Fruit fly (Drosophila melanogaster): ENCODE data around the gene CG13077.

CG13077 gene

dm6 chr2L:19537779-19538456 lies 27.7 kb upstream of the CG13077 start, which contains the start of gene CG13082 (continued):
- TF ChIP-seq dac (GFP tag; optimal IDR thresholded peaks at IDR 0.05): peak; percentile 81
- TF ChIP-seq CG6854 (GFP tag; optimal IDR thresholded peaks at IDR 0.05): peak; percentile 90
- TF ChIP-seq topi (GFP tag; optimal IDR thresholded peaks at IDR 0.05): peak; percentile 96
- peak; percentile 87 for TF ChIP-seq CG10631 (GFP tag; optimal IDR thresholded peaks at IDR 0.05)
- TF ChIP-seq CG8632 (GFP tag; optimal IDR thresholded peaks at IDR 0.05): peak; percentile 87
- peak; percentile 96 for TF ChIP-seq CG31627 (GFP tag; optimal IDR thresholded peaks at IDR 0.05)
- TF ChIP-seq salr (GFP tag; optimal IDR thresholded peaks at IDR 0.05): peak; percentile 24 to 89
- TF ChIP-seq lz (GFP tag; optimal IDR thresholded peaks at IDR 0.05): peak; percentile 96
- TF ChIP-seq OdsH (GFP tag; optimal IDR thresholded peaks at IDR 0.05): peak; percentile 89
- peak; percentile 96 for TF ChIP-seq Hr39 (GFP tag; optimal IDR thresholded peaks at IDR 0.05)
- TF ChIP-seq CG11902 (GFP tag; optimal IDR thresholded peaks at IDR 0.05): peak; percentile 81
- peak; percentile 66 for TF ChIP-seq CG16779 (tag; optimal IDR thresholded peaks at IDR 0.05)
- TF ChIP-seq CG10669 (GFP tag; optimal IDR thresholded peaks at IDR 0.05): peak; percentile 74
- peak; percentile 87 for TF ChIP-seq CG4318 (GFP tag; optimal IDR thresholded peaks at IDR 0.05)
- TF ChIP-seq CG3032 (tag; optimal IDR thresholded peaks at IDR 0.05): peak; percentile 76
- TF ChIP-seq CG7368 (GFP tag; optimal IDR thresholded peaks at IDR 0.05): peak; percentile 67
- peak; percentile 73 for TF ChIP-seq Gug (GFP tag; IDR thresholded peaks at IDR 0.05)
- TF ChIP-seq fkh (GFP tag; optimal IDR thresholded peaks at IDR 0.05): no peak
- peak; percentile 88 for TF ChIP-seq Lpt (GFP tag; optimal IDR thresholded peaks at IDR 0.05)
- TF ChIP-seq Met (GFP tag; optimal IDR thresholded peaks at IDR 0.05): peak; percentile 97
- TF ChIP-seq Eip78C (GFP tag): peak; percentile 96
- peak; percentile 67 for TF ChIP-seq fd59A (GFP tag; optimal IDR thresholded peaks at IDR 0.05)
- peak; percentile 9 for TF ChIP-seq CG9139 (GFP tag; optimal IDR thresholded peaks at IDR 0.05)
- peak; percentile 83 for TF ChIP-seq net (GFP tag; optimal IDR thresholded peaks at IDR 0.05)
- TF ChIP-seq pdm3 (GFP tag; optimal IDR thresholded peaks at IDR 0.05): peak; percentile 88

dm6 chr2L:19540307-19540706 lies 25.4 kb upstream of the CG13077 start, which contains the start of gene CG13081:
Gene CG13081 (plus strand): TSS chr2L:19540607.
- no peak for TF ChIP-seq Hr38 (GFP tag; optimal IDR thresholded peaks at IDR 0.05)
- no peak for TF ChIP-seq spab (GFP tag; optimal IDR thresholded peaks at IDR 0.05)
- no peak for TF ChIP-seq CG10669 (GFP tag; optimal IDR thresholded peaks at IDR 0.05)
- TF ChIP-seq acj6 (GFP tag; optimal IDR thresholded peaks at IDR 0.05): no peak
- no peak for TF ChIP-seq CG3919 (GFP tag; optimal IDR thresholded peaks at IDR 0.05)

- peak; percentile 37 for TF ChIP-seq Eip78C (GFP tag)
- peak; percentile 4 for TF ChIP-seq esn (GFP tag; optimal IDR thresholded peaks at IDR 0.05)
- peak; percentile 57 for TF ChIP-seq svp (GFP tag)
- TF ChIP-seq CG11762 (GFP tag; optimal IDR thresholded peaks at IDR 0.05; ENCODE audit: insufficient read depth): no peak
- no peak for TF ChIP-seq ss (GFP tag; optimal IDR thresholded peaks at IDR 0.05)
- no peak for TF ChIP-seq CG4318 (GFP tag; optimal IDR thresholded peaks at IDR 0.05)
- peak; percentile 34 for TF ChIP-seq dsx (GFP tag; optimal IDR thresholded peaks at IDR 0.05; ENCODE audit: poor library complexity, severe bottlenecking)
Observed at dm6 chr2L:19542268-19542773, 23.3 kb upstream of the CG13077 start.

- no peak for TF ChIP-seq Ets21C (GFP tag; optimal IDR thresholded peaks at IDR 0.05)
- TF ChIP-seq CG6276 (GFP tag; optimal IDR thresholded peaks at IDR 0.05): peak; percentile 19
- TF ChIP-seq CG4318 (GFP tag; optimal IDR thresholded peaks at IDR 0.05): no peak
- TF ChIP-seq CG10669 (GFP tag; optimal IDR thresholded peaks at IDR 0.05): no peak
- TF ChIP-seq CG3919 (GFP tag; optimal IDR thresholded peaks at IDR 0.05): no peak
- TF ChIP-seq Hr4 (GFP tag; optimal IDR thresholded peaks at IDR 0.05): peak; percentile 8
- TF ChIP-seq Hr38 (GFP tag; optimal IDR thresholded peaks at IDR 0.05): no peak
- no peak for TF ChIP-seq net (GFP tag; optimal IDR thresholded peaks at IDR 0.05)
- no peak for TF ChIP-seq fkh (GFP tag; optimal IDR thresholded peaks at IDR 0.05)
- no peak for TF ChIP-seq Eip75B (GFP tag; optimal IDR thresholded peaks at IDR 0.05)
- TF ChIP-seq Ets96B (tag; optimal IDR thresholded peaks at IDR 0.05): no peak
- TF ChIP-seq achi (GFP tag; optimal IDR thresholded peaks at IDR 0.05): no peak
- TF ChIP-seq Smox (GFP tag; optimal IDR thresholded peaks at IDR 0.05): peak; percentile 6
- TF ChIP-seq Eip78C (GFP tag): peak; percentile 57
- no peak for TF ChIP-seq eg (GFP tag; IDR thresholded peaks at IDR 0.05)
- peak; percentile 6 for TF ChIP-seq esn (GFP tag; optimal IDR thresholded peaks at IDR 0.05)
- peak; percentile 3 for TF ChIP-seq Sox14 (GFP tag; optimal IDR thresholded peaks at IDR 0.05)
- TF ChIP-seq Met (GFP tag; optimal IDR thresholded peaks at IDR 0.05): no peak
- TF ChIP-seq Blimp-1 (GFP tag; optimal IDR thresholded peaks at IDR 0.05): no peak
Observed at dm6 chr2L:19543010-19543564, 22.6 kb upstream of the CG13077 start.

Data from whole organism, prepupa.